Fruit fly (Drosophila melanogaster): Measurements from ENCODE around the gene vret.

The vret gene

DNA sequence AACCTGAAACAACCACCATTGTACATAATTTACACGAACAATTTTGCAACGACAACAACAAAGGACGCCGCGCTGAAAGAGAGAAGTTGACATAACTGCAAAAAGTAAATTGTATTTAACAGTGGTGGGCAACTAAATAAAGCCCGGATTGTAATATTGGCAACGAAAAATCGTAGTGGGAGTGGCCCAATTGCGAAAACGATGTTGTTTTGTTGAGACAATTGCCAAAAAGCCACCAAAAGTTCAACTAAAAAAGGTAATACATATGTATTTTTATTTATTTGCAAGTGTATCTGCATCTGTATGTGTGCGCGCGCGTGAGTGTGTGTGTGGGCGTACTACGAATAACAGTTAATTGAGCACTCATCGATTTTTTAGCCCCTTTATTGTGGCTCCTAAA lies 5.7 kb upstream of the vret start:
- TF ChIP-seq Hr39 (GFP tag; optimal IDR thresholded peaks at IDR 0.05) (peak; percentile 29), CG32006 (GFP tag; optimal IDR thresholded peaks at IDR 0.05) (peak; percentile 54), eg (GFP tag; IDR thresholded peaks at IDR 0.05) (peak; percentile 62; the same call in 2 of the 3 replicates), CG15336 (GFP tag; IDR thresholded peaks at IDR 0.05) (peak; percentile 64; the same call in 1 of the 2 replicates), salr (GFP tag; optimal IDR thresholded peaks at IDR 0.05) (no peak), acj6 (GFP tag; optimal IDR thresholded peaks at IDR 0.05) (peak; percentile 40), Sox15 (GFP tag; optimal IDR thresholded peaks at IDR 0.05) (no peak), CG9139 (GFP tag; optimal IDR thresholded peaks at IDR 0.05) (no peak), pdm3 (GFP tag; optimal IDR thresholded peaks at IDR 0.05) (peak; percentile 55), fkh (GFP tag; optimal IDR thresholded peaks at IDR 0.05) (peak; percentile 9), CG11902 (GFP tag; optimal IDR thresholded peaks at IDR 0.05) (no peak), CG4318 (GFP tag; optimal IDR thresholded peaks at IDR 0.05) (no peak), Ets21C (GFP tag; optimal IDR thresholded peaks at IDR 0.05) (peak; percentile 15), CG6276 (GFP tag; optimal IDR thresholded peaks at IDR 0.05) (no peak), CG3919 (GFP tag; optimal IDR thresholded peaks at IDR 0.05) (no peak), Eip93F (GFP tag; optimal IDR thresholded peaks at IDR 0.05) (no peak), Smox (GFP tag; optimal IDR thresholded peaks at IDR 0.05) (peak; percentile 6), CG11294 (GFP tag; IDR thresholded peaks at IDR 0.05) (no peak), Gug (GFP tag; IDR thresholded peaks at IDR 0.05) (peak; percentile 47; the same call in 1 of the 2 replicates), CG6808 (GFP tag; optimal IDR thresholded peaks at IDR 0.05) (no peak), cyc (GFP tag; optimal IDR thresholded peaks at IDR 0.05) (peak; percentile 20), svp (GFP tag) (peak; percentile 65), Eip78C (GFP tag) (peak; percentile 73), CG8319 (GFP tag; optimal IDR thresholded peaks at IDR 0.05) (peak; percentile 6), CG6854 (GFP tag; optimal IDR thresholded peaks at IDR 0.05) (no peak), esn (GFP tag; optimal IDR thresholded peaks at IDR 0.05) (no peak), fd59A (GFP tag; optimal IDR thresholded peaks at IDR 0.05) (no peak), Hr4 (GFP tag; optimal IDR thresholded peaks at IDR 0.05) (peak; percentile 64), net (GFP tag; optimal IDR thresholded peaks at IDR 0.05) (no peak), dac (GFP tag; optimal IDR thresholded peaks at IDR 0.05) (peak; percentile 16), fd85E (GFP tag; optimal IDR thresholded peaks at IDR 0.05) (no peak), Hr38 (GFP tag; optimal IDR thresholded peaks at IDR 0.05) (no peak), spab (GFP tag; optimal IDR thresholded peaks at IDR 0.05) (no peak), achi (GFP tag; optimal IDR thresholded peaks at IDR 0.05) (peak; percentile 15), OdsH (GFP tag; optimal IDR thresholded peaks at IDR 0.05) (peak; percentile 45), CG8119 (GFP tag; IDR thresholded peaks at IDR 0.05) (peak; percentile 53; the same call in 2 of the 3 replicates), CG10631 (GFP tag; optimal IDR thresholded peaks at IDR 0.05) (no peak), CG31627 (GFP tag; optimal IDR thresholded peaks at IDR 0.05) (peak; percentile 24), CG7368 (GFP tag; optimal IDR thresholded peaks at IDR 0.05) (peak; percentile 42), CG8632 (GFP tag; optimal IDR thresholded peaks at IDR 0.05) (no peak), Lpt (GFP tag; optimal IDR thresholded peaks at IDR 0.05) (no peak), lz (GFP tag; optimal IDR thresholded peaks at IDR 0.05) (peak; percentile 25), dsx (GFP tag; optimal IDR thresholded peaks at IDR 0.05; ENCODE audit: poor library complexity, severe bottlenecking) (no peak), Ets96B (tag; optimal IDR thresholded peaks at IDR 0.05) (peak; percentile 18), CG11762 (GFP tag; optimal IDR thresholded peaks at IDR 0.05; ENCODE audit: insufficient read depth) (peak; percentile 42), ss (GFP tag; optimal IDR thresholded peaks at IDR 0.05) (no peak), CG6792 (GFP tag; optimal IDR thresholded peaks at IDR 0.05) (peak; percentile 29), CG6163 (GFP tag; IDR thresholded peaks at IDR 0.05) (peak; percentile 57), vri (GFP tag; optimal IDR thresholded peaks at IDR 0.05) (peak; percentile 39), Eip75B (GFP tag; optimal IDR thresholded peaks at IDR 0.05) (no peak), CG1621 (tag; optimal IDR thresholded peaks at IDR 0.05) (no peak), Blimp-1 (GFP tag; optimal IDR thresholded peaks at IDR 0.05) (no peak), CG3032 (tag; optimal IDR thresholded peaks at IDR 0.05) (no peak)
